Fruit fly (Drosophila melanogaster) whole organism, adult: Measurements from ENCODE around the gene Mp.

Experiments used
- CG12768 ChIP-seq: fragments of 200-800 bp; sonication (Bioruptor generic); optimal IDR thresholded peaks from 2 replicates; lab custom pipeline; 2017; ENCODE audit warnings: missing biosample characterization, missing genetic modification characterization, mild to moderate bottlenecking, moderate library complexity, missing genetic modification reagents
- CG1620 ChIP-seq: fragments of 200-800 bp; sonication (Bioruptor generic); optimal IDR thresholded peaks from 2 replicates; lab custom pipeline; 2016; ENCODE audit warnings: missing biosample characterization, missing genetic modification characterization
- CG5204 ChIP-seq: fragments of 200-800 bp; sonication (Bioruptor generic); optimal IDR thresholded peaks from 2 replicates; lab custom pipeline; 2016; ENCODE audit warnings: missing biosample characterization, missing genetic modification characterization
- CG7045 ChIP-seq: fragments of 200-800 bp; sonication (Bioruptor generic); optimal IDR thresholded peaks from 2 replicates; lab custom pipeline; 2017; ENCODE audit warnings: missing biosample characterization, mild to moderate bottlenecking, missing genetic modification characterization
- CG7101 ChIP-seq: fragments of 200-800 bp; sonication (Bioruptor generic); optimal IDR thresholded peaks from 2 replicates; lab custom pipeline; 2018; ENCODE audit warnings: missing biosample characterization, mild to moderate bottlenecking, missing genetic modification characterization, moderate library complexity
- Crg-1 ChIP-seq: fragments of 200-800 bp; sonication (Bioruptor generic); optimal IDR thresholded peaks from 2 replicates; lab custom pipeline; 2016; ENCODE audit warnings: missing biosample characterization, missing genetic modification characterization
- Hr96 ChIP-seq: fragments of 200-800 bp; sonication (Bioruptor generic); optimal IDR thresholded peaks from 2 replicates; lab custom pipeline; 2016; ENCODE audit warnings: missing biosample characterization, missing genetic modification characterization
- bab1 ChIP-seq: fragments of 200-800 bp; sonication (Bioruptor generic); optimal IDR thresholded peaks from 3 replicates; lab custom pipeline; 2019; ENCODE audit warnings: missing biosample characterization, mild to moderate bottlenecking, missing genetic modification characterization, moderate library complexity
- cic ChIP-seq: fragments of 200-800 bp; sonication (Bioruptor generic); optimal IDR thresholded peaks from 2 replicates; lab custom pipeline; 2017; ENCODE audit warnings: missing biosample characterization, mild to moderate bottlenecking, missing genetic modification characterization, moderate library complexity
- cnc ChIP-seq, 2 experiments: fragments of >200 bp; optimal IDR thresholded peaks; 2 replicates each; lab custom pipeline; 2017
- kay ChIP-seq: fragments of 200-800 bp; sonication (Bioruptor generic); peaks from one replicate; lab custom pipeline; 2016; ENCODE audit warnings: missing biosample characterization, missing genetic modification characterization, borderline replicate concordance
- pad ChIP-seq: fragments of 200-800 bp; sonication (Bioruptor generic); optimal IDR thresholded peaks from 3 replicates; lab custom pipeline; 2017; ENCODE audit warnings: missing biosample characterization, missing genetic modification characterization, mild to moderate bottlenecking, moderate library complexity, missing genetic modification reagents
- toe ChIP-seq: fragments of 200-800 bp; sonication (Bioruptor generic); optimal IDR thresholded peaks from 2 replicates; lab custom pipeline; 2016; ENCODE audit warnings: missing biosample characterization, missing genetic modification characterization

- no peak for TF ChIP-seq cnc (optimal IDR thresholded peaks at IDR 0.05; lab: Kevin White, UChicago)
- no peak for TF ChIP-seq kay (GFP tag; lab: Kevin White, UChicago)
- TF ChIP-seq pad: no peak
- no peak for TF ChIP-seq bab1 (GFP tag; lab: Kevin White, UChicago)
- no peak for TF ChIP-seq CG1620
- no peak for TF ChIP-seq CG7101 (tag; lab: Kevin White, UChicago)
- no peak for TF ChIP-seq CG12768 (GFP tag; lab: Kevin White, UChicago)
- TF ChIP-seq Crg-1 (GFP tag; lab: Kevin White, UChicago): no peak
- no peak for TF ChIP-seq cic
- no peak for TF ChIP-seq CG5204 (GFP tag; lab: Kevin White, UChicago)
- no peak for TF ChIP-seq toe
- no peak for TF ChIP-seq CG7045 (GFP tag; lab: Kevin White, UChicago)
- no peak for TF ChIP-seq Hr96 (GFP tag; lab: Kevin White, UChicago)
Measured at dm6 chr3L:7087347-7087746, 88.7 kb downstream of the Mp start.
